Worm (Caenorhabditis elegans) whole organism, L2 larva: ENCODE results near the gene puf-6.

Source experiments
- C34F6.9 ChIP-seq: fragments of 150-350 bp; optimal IDR thresholded peaks from 2 replicates; lab custom pipeline; 2014; ENCODE audit warnings: missing biosample characterization, missing genetic modification characterization
- R02D3.7 ChIP-seq: fragments of 150-350 bp; optimal IDR thresholded peaks from 2 replicates; lab custom pipeline; 2014; ENCODE audit warnings: missing biosample characterization, missing genetic modification characterization
- unc-62 ChIP-seq: fragments of 150-350 bp; optimal IDR thresholded peaks from 2 replicates; lab custom pipeline; 2014; ENCODE audit warnings: missing biosample characterization, missing genetic modification reagents, missing genetic modification characterization
- zag-1 ChIP-seq: fragments of 150-350 bp; optimal IDR thresholded peaks from 2 replicates; lab custom pipeline; 2014; ENCODE audit warnings: missing biosample characterization, missing genetic modification characterization

DNA sequence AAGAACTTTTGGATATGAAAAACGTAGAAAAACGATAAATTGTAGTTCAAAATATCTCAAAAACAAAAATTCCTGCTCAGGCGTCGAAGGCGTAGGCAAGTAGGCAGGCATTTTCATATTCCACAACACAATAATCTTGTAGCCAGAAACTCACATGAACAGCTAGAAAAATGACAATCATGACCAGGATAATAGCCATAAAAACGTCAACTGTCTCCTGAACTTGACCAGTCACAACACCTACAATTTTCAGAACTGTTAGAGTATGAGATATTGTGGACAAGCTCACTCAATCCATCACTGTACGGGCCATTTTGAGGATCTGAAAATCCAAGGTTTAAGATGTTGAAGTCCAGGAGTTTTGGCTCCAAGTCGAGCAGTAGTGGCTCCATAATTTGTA lies 45.8 kb downstream of the puf-6 start, which contains the start of gene Y38F1A.7:
- no peak for TF ChIP-seq unc-62
- no peak for TF ChIP-seq R02D3.7
- no peak for TF ChIP-seq C34F6.9 (tag; lab: Kevin White, UChicago)
- TF ChIP-seq zag-1 (tag; lab: Kevin White, UChicago), result no peak
